Worm (Caenorhabditis elegans) whole organism, late embryonic: ENCODE data around the gene fbxb-7.

ENCODE experiments used
- T23F11.4 ChIP-seq: fragments of 200-800 bp; sonication (Bioruptor generic); optimal IDR thresholded peaks from 2 replicates; lab custom pipeline; 2018; ENCODE audit warnings: mild to moderate bottlenecking, missing genetic modification characterization, missing compliant biosample characterization
- ama-1 ChIP-seq: fragments of 150-350 bp; optimal IDR thresholded peaks from 2 replicates; lab custom pipeline; 2014
- dve-1 ChIP-seq: sonication (generic microtip); optimal IDR thresholded peaks from 2 replicates; lab custom pipeline; 2017; ENCODE audit warnings: antibody characterized with exemption, mild to moderate bottlenecking, missing genetic modification characterization, missing compliant biosample characterization
- ref-2 ChIP-seq: sonication (generic microtip); optimal IDR thresholded peaks from 2 replicates; lab custom pipeline; 2016; ENCODE audit warnings: missing genetic modification characterization, missing compliant biosample characterization
- rnt-1 ChIP-seq: sonication (generic microtip); optimal IDR thresholded peaks from 2 replicates; lab custom pipeline; 2016; ENCODE audit warnings: missing genetic modification characterization, missing compliant biosample characterization
- ztf-16 ChIP-seq: sonication (generic microtip); optimal IDR thresholded peaks from 2 replicates; lab custom pipeline; 2017; ENCODE audit warnings: missing genetic modification characterization, missing compliant biosample characterization

ce11 chrV:17395374-17395773, 18.2 kb downstream of the fbxb-7 start, which contains the start of gene srh-120:
- TF ChIP-seq dve-1 (no peak), ama-1 (no peak), ref-2 (tag; lab: Kevin White, UChicago) (no peak), rnt-1 (tag; lab: Kevin White, UChicago) (no peak), T23F11.4 (GFP tag; lab: Kevin White, UChicago) (no peak), ztf-16 (tag; lab: Kevin White, UChicago) (no peak)
